Worm (Caenorhabditis elegans) whole organism, L4 larva: ENCODE measurements around the gene flp-26.

Experiments
- D1046.2 ChIP-seq: fragments of 200-800 bp; sonication (Bioruptor generic); IDR thresholded peaks from 2 replicates; pipeline ENCODE4 v1.3.6; 2022; ENCODE audit warnings: missing genetic modification characterization, missing compliant biosample characterization
- F10B5.3 ChIP-seq: sonication (generic microtip); optimal IDR thresholded peaks from 2 replicates; lab custom pipeline; 2016; ENCODE audit warnings: mild to moderate bottlenecking, missing genetic modification characterization, missing compliant biosample characterization
- F26F4.8 ChIP-seq: fragments of 200-800 bp; sonication (Bioruptor generic); conservative IDR thresholded peaks from 2 replicates; pipeline ENCODE4 v1.3.6; 2022; ENCODE audit warnings: missing genetic modification characterization, missing compliant biosample characterization
- F44E2.7 ChIP-seq: fragments of 200-800 bp; sonication (Bioruptor generic); IDR thresholded peaks from 2 replicates; pipeline ENCODE4 v2.1.2; 2022; ENCODE audit warnings: missing genetic modification characterization, missing compliant biosample characterization
- F49E8.2 ChIP-seq: sonication (generic microtip); optimal IDR thresholded peaks from 2 replicates; lab custom pipeline; 2016; ENCODE audit warnings: missing compliant biosample characterization, mild to moderate bottlenecking, missing genetic modification characterization, borderline replicate concordance
- T26A8.4 ChIP-seq: fragments of 200-800 bp; sonication (Bioruptor generic); IDR thresholded peaks from 2 replicates; pipeline ENCODE4 v1.3.6; 2022; ENCODE audit warnings: missing genetic modification characterization, missing compliant biosample characterization
- Y5F2A.4 ChIP-seq: fragments of 200-800 bp; sonication (Bioruptor generic); optimal IDR thresholded peaks from 2 replicates; lab custom pipeline; 2018; ENCODE audit warnings: mild to moderate bottlenecking, missing genetic modification characterization, missing compliant biosample characterization
- Y75B8A.6 ChIP-seq: fragments of 200-800 bp; sonication (Bioruptor generic); IDR thresholded peaks from 2 replicates; pipeline ENCODE4 v1.3.6; 2022; ENCODE audit warnings: missing genetic modification reagents, missing genetic modification characterization, missing compliant biosample characterization
- ZK546.5 ChIP-seq, 2 experiments: sonication (generic microtip); optimal IDR thresholded peaks; 2 replicates each; lab custom pipeline; 2017; ENCODE audit warnings: missing biosample characterization in 2 of 2, missing genetic modification characterization in 2 of 2
- aha-1 ChIP-seq: fragments of 150-350 bp; peaks from one replicate; lab custom pipeline; 2014; ENCODE audit warnings: missing biosample characterization, missing genetic modification characterization
- ceh-62 ChIP-seq: sonication (generic microtip); optimal IDR thresholded peaks from 2 replicates; lab custom pipeline; 2017; ENCODE audit warnings: missing biosample characterization, missing genetic modification characterization
- ceh-82 ChIP-seq: sonication (generic microtip); optimal IDR thresholded peaks from 2 replicates; lab custom pipeline; 2017; ENCODE audit warnings: missing biosample characterization, missing genetic modification characterization
- ces-1 ChIP-seq: fragments of 150-350 bp; sonication (generic microtip); optimal IDR thresholded peaks from 4 replicates; lab custom pipeline; 2014; ENCODE audit warnings: missing biosample characterization, missing genetic modification reagents, missing genetic modification characterization
- ctbp-1 ChIP-seq: fragments of 200-800 bp; sonication (Bioruptor generic); IDR thresholded peaks from 2 replicates; pipeline ENCODE4 v1.3.6; 2022; ENCODE audit warnings: missing genetic modification reagents, missing genetic modification characterization, missing compliant biosample characterization
- dmd-8 ChIP-seq: fragments of 200-800 bp; sonication (Bioruptor generic); IDR thresholded peaks from 2 replicates; pipeline ENCODE4 v1.3.6; 2022; ENCODE audit warnings: missing genetic modification characterization, missing compliant biosample characterization
- duxl-1 ChIP-seq: sonication (generic microtip); optimal IDR thresholded peaks from 2 replicates; lab custom pipeline; 2016; ENCODE audit warnings: mild to moderate bottlenecking, missing genetic modification characterization, moderate library complexity, missing compliant biosample characterization; ENCODE audit not compliant: poor library complexity
- fkh-10 ChIP-seq: fragments of 150-350 bp; optimal IDR thresholded peaks from 2 replicates; lab custom pipeline; 2014; ENCODE audit warnings: missing biosample characterization, missing genetic modification reagents, missing genetic modification characterization
- fos-1 ChIP-seq: fragments of 150-350 bp; optimal IDR thresholded peaks from 2 replicates; lab custom pipeline; 2014; ENCODE audit warnings: missing biosample characterization, missing genetic modification characterization
- gei-8 ChIP-seq: fragments of 200-800 bp; sonication (Bioruptor generic); optimal IDR thresholded peaks from 2 replicates; lab custom pipeline; 2018; ENCODE audit warnings: mild to moderate bottlenecking, missing genetic modification characterization, missing compliant biosample characterization
- hif-1 ChIP-seq, 2 experiments: sonication (generic microtip); optimal IDR thresholded peaks; 2 replicates each; lab custom pipeline; 2016 to 2017; ENCODE audit warnings: missing compliant biosample characterization in 2 of 2, missing genetic modification characterization in 2 of 2, missing genetic modification reagents in 2 of 2, missing genotype in 2 of 2, mild to moderate bottlenecking in 1 of 2
- jun-1 ChIP-seq: fragments of 150-350 bp; optimal IDR thresholded peaks from 2 replicates; lab custom pipeline; 2014; ENCODE audit warnings: missing biosample characterization, missing genetic modification reagents, missing genetic modification characterization
- lin-15B ChIP-seq: fragments of 150-350 bp; sonication (generic microtip); optimal IDR thresholded peaks from 3 replicates; lab custom pipeline; 2014; ENCODE audit warnings: missing biosample characterization, missing genetic modification characterization
- lin-39 ChIP-seq: fragments of 150-350 bp; optimal IDR thresholded peaks from 2 replicates; lab custom pipeline; 2014; ENCODE audit warnings: missing biosample characterization, missing genetic modification reagents, missing genetic modification characterization
- lir-3 ChIP-seq: sonication (generic microtip); optimal IDR thresholded peaks from 2 replicates; lab custom pipeline; 2016; ENCODE audit warnings: mild to moderate bottlenecking, missing genetic modification characterization, missing compliant biosample characterization
- mep-1 ChIP-seq: fragments of 150-350 bp; sonication (generic microtip); optimal IDR thresholded peaks from 3 replicates; lab custom pipeline; 2014; ENCODE audit warnings: missing biosample characterization, missing genetic modification characterization
- mxl-2 ChIP-seq: fragments of 200-800 bp; sonication (Bioruptor generic); conservative IDR thresholded peaks from 2 replicates; pipeline ENCODE4 v1.3.6; 2022; ENCODE audit warnings: missing genetic modification reagents, missing genetic modification characterization, missing compliant biosample characterization
- nhr-111 ChIP-seq: fragments of 200-800 bp; sonication (Bioruptor generic); optimal IDR thresholded peaks from 2 replicates; lab custom pipeline; 2018; ENCODE audit warnings: mild to moderate bottlenecking, missing genetic modification characterization, missing compliant biosample characterization
- nhr-28 ChIP-seq: fragments of 150-350 bp; optimal IDR thresholded peaks from 2 replicates; lab custom pipeline; 2014; ENCODE audit warnings: missing biosample characterization, missing genetic modification characterization
- pha-4 ChIP-seq, 2 experiments: fragments of 150-350 bp in 1 of 2; fragments of 200-800 bp in 1 of 2; sonication (Bioruptor generic) in 1 of 2; IDR thresholded peaks in 1 of 2; optimal IDR thresholded peaks in 1 of 2; 2 replicates each; pipeline versions ENCODE4 v1.3.6 to Lab custom; 2014 to 2022; ENCODE audit warnings: missing genetic modification characterization in 2 of 2, missing genetic modification reagents in 2 of 2, missing biosample characterization in 1 of 2, missing compliant biosample characterization in 1 of 2
- spr-3 ChIP-seq: fragments of 200-800 bp; sonication (Bioruptor generic); optimal IDR thresholded peaks from 2 replicates; lab custom pipeline; 2018; ENCODE audit warnings: mild to moderate bottlenecking, missing genetic modification characterization, missing compliant biosample characterization
- tag-97 ChIP-seq: fragments of 200-800 bp; sonication (Bioruptor generic); IDR thresholded peaks from 2 replicates; pipeline ENCODE4 v1.3.6; 2022; ENCODE audit warnings: missing genetic modification characterization, missing compliant biosample characterization
- unc-62 ChIP-seq, 3 experiments: fragments of 150-350 bp in 1 of 3; sonication (generic microtip); optimal IDR thresholded peaks in 2 of 3; peaks in 1 of 3; 1 replicate in 1 of 3; 2 replicates in 2 of 3; lab custom pipeline; 2014 to 2017; ENCODE audit warnings: missing biosample characterization in 3 of 3, missing genetic modification characterization in 3 of 3, missing genetic modification reagents in 3 of 3, missing genotype in 1 of 3
- zag-1 ChIP-seq: fragments of 150-350 bp; optimal IDR thresholded peaks from 2 replicates; lab custom pipeline; 2014; ENCODE audit warnings: missing biosample characterization, missing genetic modification characterization
- zip-2 ChIP-seq: fragments of 150-350 bp; optimal IDR thresholded peaks from 2 replicates; lab custom pipeline; 2014; ENCODE audit warnings: missing biosample characterization, missing genetic modification characterization

Gene flp-26

ce11 chrX:7019733-7020132 is 9.2 kb upstream of the flp-26 start, which contains the start of gene cah-5:
TSS of gene cah-5 (plus strand) at chrX:7020033.
- TF ChIP-seq Y75B8A.6 (GFP tag; lab: Robert Waterston, UW), result no peak
- peak; percentile 48 for TF ChIP-seq fkh-10 (GFP tag; lab: Kevin White, UChicago)

- TF ChIP-seq Y75B8A.6 (GFP tag; lab: Robert Waterston, UW), result no peak
- TF ChIP-seq aha-1 (tag; lab: Kevin White, UChicago), result peak; percentile 30
- TF ChIP-seq Y5F2A.4 (GFP tag; lab: Kevin White, UChicago), result no peak
- TF ChIP-seq fos-1 (tag; lab: Kevin White, UChicago), result no peak
- peak in 1 of 2 experiments; percentile 96 for TF ChIP-seq unc-62 (GFP tag; optimal IDR thresholded peaks at IDR 0.05 in 1 of 2; lab: Kevin White, UChicago)
- TF ChIP-seq unc-62 (tag; optimal IDR thresholded peaks at IDR 0.05; lab: Kevin White, UChicago), result no peak
- TF ChIP-seq dmd-8 (GFP tag; lab: Robert Waterston, UW), result no peak
- no peak for TF ChIP-seq gei-8 (GFP tag; lab: Kevin White, UChicago)
- TF ChIP-seq, all 104 proteins: peak for 2
Observed at ce11 chrX:7033716-7034270, 4.9 kb downstream of the flp-26 start.

ce11 chrX:7035937-7036336 is 7.0 kb downstream of the flp-26 start, which contains the start of gene cest-19:
TSS of gene cest-19 (minus strand) at chrX:7036037.
- no peak for TF ChIP-seq F10B5.3 (tag; lab: Kevin White, UChicago)
- no peak for TF ChIP-seq fkh-10 (GFP tag; lab: Kevin White, UChicago)
- TF ChIP-seq zag-1 (tag; lab: Kevin White, UChicago), result no peak
- TF ChIP-seq tag-97, result no peak
- no peak for TF ChIP-seq lin-15B (tag; lab: Kevin White, UChicago)

ce11 chrX:7037998-7038397 is 9.1 kb downstream of the flp-26 start:
- TF ChIP-seq ceh-62 (tag; lab: Kevin White, UChicago) (no peak), aha-1 (tag; lab: Kevin White, UChicago) (peak; percentile 26), F26F4.8 (GFP tag; lab: Robert Waterston, UW) (no peak), spr-3 (GFP tag; lab: Kevin White, UChicago) (no peak), lir-3 (tag; lab: Kevin White, UChicago) (no peak), mxl-2 (GFP tag; lab: Robert Waterston, UW) (no peak), D1046.2 (no peak), fkh-10 (GFP tag; lab: Kevin White, UChicago) (peak; percentile 7), ZK546.5 (tag; optimal IDR thresholded peaks at IDR 0.05; lab: Kevin White, UChicago) (no peak), jun-1 (tag; lab: Kevin White, UChicago) (no peak), T26A8.4 (no peak), F44E2.7 (GFP tag; lab: Robert Waterston, UW) (no peak), ceh-82 (tag; lab: Kevin White, UChicago) (no peak), hif-1 (tag; optimal IDR thresholded peaks at IDR 0.05; lab: Kevin White, UChicago) (no peak), ctbp-1 (GFP tag; lab: Robert Waterston, UW) (0 out of 2 replicates have a peak, but pooled peaks have one; percentile 15), F49E8.2 (tag; lab: Kevin White, UChicago) (no peak), nhr-28 (no peak), duxl-1 (no peak), nhr-111 (GFP tag; lab: Kevin White, UChicago) (no peak), pha-4 (GFP tag; IDR thresholded peaks at IDR 0.05; lab: Robert Waterston, UW) (no peak), pha-4 (tag; optimal IDR thresholded peaks at IDR 0.05; lab: Kevin White, UChicago) (no peak), lin-39 (tag; lab: Kevin White, UChicago) (no peak)
- TF ChIP-seq, all 104 proteins: peak for 3

ce11 chrX:7040760-7041159 is 11.8 kb downstream of the flp-26 start:
- peak; percentile 22 for TF ChIP-seq aha-1 (tag; lab: Kevin White, UChicago)
- TF ChIP-seq mep-1, result peak; percentile 21
- TF ChIP-seq fkh-10 (GFP tag; lab: Kevin White, UChicago), result peak; percentile 47
- TF ChIP-seq zip-2 (tag; lab: Kevin White, UChicago), result no peak
- peak; percentile 97 for TF ChIP-seq ces-1 (GFP tag; lab: Kevin White, UChicago)
- TF ChIP-seq, all 104 proteins: peak for 4
